Fruit fly (Drosophila melanogaster): Measurements from ENCODE around the gene CG13252.

DNA sequence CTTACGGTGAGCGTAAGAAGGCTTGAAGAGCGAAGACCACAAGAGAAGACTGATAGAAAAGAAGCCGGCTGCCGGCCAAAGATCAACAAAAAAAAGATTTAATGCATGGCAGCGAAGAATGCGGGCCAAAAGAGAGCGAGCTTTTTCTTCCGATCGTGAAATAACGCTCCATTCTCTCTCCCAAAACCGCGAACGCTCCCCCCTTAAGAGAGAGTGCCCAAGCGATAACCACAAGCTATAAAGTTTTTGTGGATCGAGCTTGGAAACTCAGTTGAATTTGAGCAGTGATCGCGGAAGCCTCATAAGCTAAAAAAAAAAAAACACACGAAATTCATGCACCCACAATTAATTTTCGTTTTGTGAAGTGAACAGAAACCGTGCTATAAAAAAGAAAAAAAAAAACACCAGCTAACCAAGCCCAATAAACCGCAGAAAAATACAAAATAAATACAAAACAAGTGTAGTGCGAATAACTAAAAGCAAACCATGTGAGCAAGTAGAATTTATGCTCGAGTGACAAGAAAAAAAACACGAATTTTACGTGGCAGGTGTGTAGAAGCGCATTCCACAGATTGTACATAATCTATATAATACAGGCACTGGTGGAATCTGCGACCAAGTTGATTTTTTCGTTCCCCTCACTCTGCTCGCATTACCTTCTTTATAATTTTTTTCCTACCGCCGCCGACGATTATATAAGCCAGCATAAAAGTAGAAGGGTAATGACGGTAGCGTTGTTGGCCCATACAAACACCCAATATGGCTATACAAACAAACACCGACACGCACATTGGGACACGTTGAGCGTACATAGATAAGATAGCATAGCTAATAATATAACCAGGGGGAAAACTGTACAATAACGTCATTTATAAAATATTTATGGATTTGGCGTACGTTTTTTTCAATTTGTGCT, at the start of gene CG13252:
- TF ChIP-seq psq (optimal IDR thresholded peaks at IDR 0.05) (no peak), pan (optimal IDR thresholded peaks at IDR 0.05) (no peak), CG8478 (optimal IDR thresholded peaks at IDR 0.05) (no peak)

All from whole organism.